ENCODE assay signal across 5 worm cellular contexts in genomic region chrIII:6379129-6379528, ce11.
TF ChIP-seq lines count a peak whose summit lies in the region.

TSS of gene C16A3.6 (plus strand) at chrIII:6379212.

TF ChIP-seq in whole organism, L1 larva, 84 proteins besides CTCF, POLR2A, EP300 and RAD21 (continues in another document):
- peak; percentile 86 for TF ChIP-seq F16B12.6 (tag; optimal IDR thresholded peaks at IDR 0.05; lab: Kevin White, UChicago)
- no peak for TF ChIP-seq nhr-77 (tag; optimal IDR thresholded peaks at IDR 0.05; lab: Kevin White, UChicago)
- no peak for TF ChIP-seq lir-3 (tag; optimal IDR thresholded peaks at IDR 0.05; lab: Kevin White, UChicago; ENCODE audit: poor library complexity)
- TF ChIP-seq lsy-2 (tag; optimal IDR thresholded peaks at IDR 0.05; lab: Kevin White, UChicago) = peak; percentile 49 to 73
- no peak for TF ChIP-seq Y116A8C.19 (tag; optimal IDR thresholded peaks at IDR 0.05; lab: Kevin White, UChicago; ENCODE audit: borderline replicate concordance)
- TF ChIP-seq mep-1 (tag; optimal IDR thresholded peaks at IDR 0.05; lab: Kevin White, UChicago) = peak; percentile 51
- TF ChIP-seq unc-98 (GFP tag; IDR thresholded peaks at IDR 0.05; lab: Robert Waterston, UW) = no peak
- TF ChIP-seq fkh-10 (GFP tag; optimal IDR thresholded peaks at IDR 0.05; lab: Kevin White, UChicago) = no peak
- TF ChIP-seq snu-23 (GFP tag; optimal IDR thresholded peaks at IDR 0.05; lab: Kevin White, UChicago) = peak; percentile 17
- TF ChIP-seq unc-86 (tag; optimal IDR thresholded peaks at IDR 0.05; lab: Kevin White, UChicago) = no peak
- peak; percentile 30 for TF ChIP-seq nhr-71 (tag; optimal IDR thresholded peaks at IDR 0.05; lab: Kevin White, UChicago)
- TF ChIP-seq mab-9 (GFP tag; IDR thresholded peaks at IDR 0.05; lab: Robert Waterston, UW) = peak; percentile 43; the same call in 1 of the 2 replicates
- TF ChIP-seq lin-35 (GFP tag; optimal IDR thresholded peaks at IDR 0.05; lab: Kevin White, UChicago) = peak in 1 of 2 experiments; percentile 53
- peak in 1 of 3 experiments; percentile 38 for TF ChIP-seq ceh-82 (tag; optimal IDR thresholded peaks at IDR 0.05; lab: Kevin White, UChicago)
- TF ChIP-seq dpl-1 (GFP tag; optimal IDR thresholded peaks at IDR 0.05; lab: Kevin White, UChicago) = peak in 2 of 3 experiments; percentile 24 to 47
- TF ChIP-seq nhr-84 (tag; optimal IDR thresholded peaks at IDR 0.05; lab: Kevin White, UChicago) = no peak

TF ChIP-seq in whole organism, L3 larva, 47 proteins besides CTCF, POLR2A, EP300 and RAD21:
- TF ChIP-seq tbx-2 (tag; optimal IDR thresholded peaks at IDR 0.05; lab: Kevin White, UChicago) (no peak), elt-2 (tag; optimal IDR thresholded peaks at IDR 0.05; lab: Kevin White, UChicago) (peak; percentile 14), hmg-11 (tag; optimal IDR thresholded peaks at IDR 0.05; lab: Kevin White, UChicago) (peak; percentile 32), nfya-1 (tag; optimal IDR thresholded peaks at IDR 0.05; lab: Kevin White, UChicago; ENCODE audit: insufficient read depth) (peak; percentile 37), aly-2 (tag; optimal IDR thresholded peaks at IDR 0.05; lab: Kevin White, UChicago) (no peak), pha-4 (tag; optimal IDR thresholded peaks at IDR 0.05; lab: Kevin White, UChicago) (peak; percentile 40), ama-1 (optimal IDR thresholded peaks at IDR 0.05; lab: Kevin White, UChicago) (peak; percentile 75), fos-1 (tag; optimal IDR thresholded peaks at IDR 0.05; lab: Kevin White, UChicago) (no peak), nhr-23 (tag; optimal IDR thresholded peaks at IDR 0.05; lab: Kevin White, UChicago) (peak; percentile 11)

TF ChIP-seq in whole organism, early embryonic, 17 proteins besides CTCF, POLR2A, EP300 and RAD21:
- TF ChIP-seq flt-1 (GFP tag; IDR thresholded peaks at IDR 0.05; lab: Robert Waterston, UW) = no peak
- TF ChIP-seq F13C5.2 (tag; optimal IDR thresholded peaks at IDR 0.05; lab: Kevin White, UChicago) = peak; percentile 9
- TF ChIP-seq ama-1 (optimal IDR thresholded peaks at IDR 0.05; lab: Kevin White, UChicago) = peak; percentile 82

TF ChIP-seq in whole organism, midembryonic, 9 proteins besides CTCF, POLR2A, EP300 and RAD21:
- peak; percentile 63; the same call in 1 of the 2 replicates for TF ChIP-seq flt-1 (GFP tag; IDR thresholded peaks at IDR 0.05; lab: Robert Waterston, UW)
- no peak for TF ChIP-seq cog-1 (tag; optimal IDR thresholded peaks at IDR 0.05; lab: Kevin White, UChicago)
- TF ChIP-seq ztf-29 (GFP tag; IDR thresholded peaks at IDR 0.05; lab: Robert Waterston, UW) = no peak
- no peak for TF ChIP-seq med-1 (GFP tag; optimal IDR thresholded peaks at IDR 0.05; lab: Kevin White, UChicago; ENCODE audit: insufficient read depth)

TF ChIP-seq in whole organism, young adult, 124 proteins besides CTCF, POLR2A, EP300 and RAD21:
- TF ChIP-seq xnd-1 (tag; optimal IDR thresholded peaks at IDR 0.05; lab: Kevin White, UChicago) = no peak
- peak; percentile 39 for TF ChIP-seq efl-1 (GFP tag; optimal IDR thresholded peaks at IDR 0.05; lab: Kevin White, UChicago)
- peak; percentile 25 for TF ChIP-seq lsl-1 (GFP tag; optimal IDR thresholded peaks at IDR 0.05; lab: Kevin White, UChicago)
- TF ChIP-seq snpc-4 (GFP tag; optimal IDR thresholded peaks at IDR 0.05; lab: Kevin White, UChicago) = no peak
- TF ChIP-seq snpc-4 (tag; optimal IDR thresholded peaks at IDR 0.05; lab: Kevin White, UChicago) = no peak
- TF ChIP-seq D2030.7 (GFP tag; IDR thresholded peaks at IDR 0.05; lab: Robert Waterston, UW) = 0 out of 2 replicates have a peak, but pooled peaks have one; percentile 19
- TF ChIP-seq lin-54 (GFP tag; optimal IDR thresholded peaks at IDR 0.05; lab: Kevin White, UChicago) = no peak
- peak; percentile 4 for TF ChIP-seq lin-40 (tag; optimal IDR thresholded peaks at IDR 0.05; lab: Kevin White, UChicago)
- TF ChIP-seq repo-1 (tag; optimal IDR thresholded peaks at IDR 0.05; lab: Kevin White, UChicago) = peak; percentile 27
- peak; percentile 15 for TF ChIP-seq tbp1 (GFP tag; optimal IDR thresholded peaks at IDR 0.05; lab: Kevin White, UChicago)
- TF ChIP-seq cebp-1 (GFP tag; IDR thresholded peaks at IDR 0.05; lab: Robert Waterston, UW) = no peak
- peak; percentile 72 for TF ChIP-seq cebp-1 (tag; optimal IDR thresholded peaks at IDR 0.05; lab: Kevin White, UChicago)
- 0 out of 2 replicates have a peak, but pooled peaks have one; percentile 19 for TF ChIP-seq Y95B8A.8 (GFP tag; IDR thresholded peaks at IDR 0.05; lab: Robert Waterston, UW)
- TF ChIP-seq snpc-1.3 (tag; optimal IDR thresholded peaks at IDR 0.05; lab: Kevin White, UChicago; ENCODE audit: insufficient read depth) = peak; percentile 13
- no peak for TF ChIP-seq rec-8 (tag; optimal IDR thresholded peaks at IDR 0.05; lab: Kevin White, UChicago)
- TF ChIP-seq pha-4 (tag; optimal IDR thresholded peaks at IDR 0.05; lab: Kevin White, UChicago) = no peak
- no peak for TF ChIP-seq Y56A3A.18 (GFP tag; IDR thresholded peaks at IDR 0.05; lab: Robert Waterston, UW)
- TF ChIP-seq zfh-2 (GFP tag; conservative IDR thresholded peaks at IDR 0.05; lab: Robert Waterston, UW) = no peak
- TF ChIP-seq F57A8.1 (GFP tag; optimal IDR thresholded peaks at IDR 0.05; lab: Kevin White, UChicago) = no peak
- TF ChIP-seq rcor-1 (GFP tag; IDR thresholded peaks at IDR 0.05; lab: Robert Waterston, UW) = 0 out of 2 replicates have a peak, but pooled peaks have one; percentile 17

Comparison
In these comparisons a context has a peak if more than half of its experiments do, and no peak if none do; other contexts are left out.
1. Of the 8 proteins assayed by ChIP-seq in both whole organism, young adult and whole organism, L1 larva: peak only in whole organism, young adult: none; only in whole organism, L1 larva: dpl-1; in both: efl-1; in neither: 5; mixed calls (peak in some experiments, not most) for 1.